Fruit fly (Drosophila melanogaster): Measurements from ENCODE around the gene alph.

DNA sequence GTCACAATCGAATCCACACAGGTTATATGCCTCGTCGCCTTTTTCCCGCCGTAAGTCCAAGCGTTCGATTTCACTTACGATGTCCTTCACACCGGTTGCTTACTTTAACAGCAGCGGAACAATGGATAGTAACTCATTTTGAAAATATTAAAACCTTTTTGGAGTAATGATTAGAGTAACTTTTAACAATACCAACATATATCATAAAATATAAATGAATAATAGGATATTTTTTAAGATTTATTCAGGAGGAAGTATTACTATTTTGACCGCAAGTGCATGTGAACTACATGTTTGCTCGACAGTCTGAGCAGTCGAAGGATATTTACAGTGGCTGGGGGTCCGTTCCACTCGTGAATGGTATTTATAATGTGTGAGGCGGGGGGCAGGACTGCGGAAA lies 25.6 kb downstream of the alph start:
- TF ChIP-seq Gug (GFP tag; IDR thresholded peaks at IDR 0.05) = no peak
- TF ChIP-seq CG1621 (tag; optimal IDR thresholded peaks at IDR 0.05) = peak; percentile 32
- peak; percentile 57 for TF ChIP-seq OdsH (GFP tag; optimal IDR thresholded peaks at IDR 0.05)
- TF ChIP-seq topi (GFP tag; optimal IDR thresholded peaks at IDR 0.05) = peak; percentile 23
- no peak for TF ChIP-seq CG4318 (GFP tag; optimal IDR thresholded peaks at IDR 0.05)
- peak; percentile 22 for TF ChIP-seq achi (GFP tag; optimal IDR thresholded peaks at IDR 0.05)
- peak; percentile 52 for TF ChIP-seq CG3032 (tag; optimal IDR thresholded peaks at IDR 0.05)
- TF ChIP-seq CG16779 (tag; optimal IDR thresholded peaks at IDR 0.05) = no peak
- no peak for TF ChIP-seq CG11762 (GFP tag; optimal IDR thresholded peaks at IDR 0.05; ENCODE audit: insufficient read depth)
- TF ChIP-seq Hr39 (GFP tag; optimal IDR thresholded peaks at IDR 0.05) = peak; percentile 34
- TF ChIP-seq Blimp-1 (GFP tag; optimal IDR thresholded peaks at IDR 0.05) = no peak
- TF ChIP-seq Lpt (GFP tag; optimal IDR thresholded peaks at IDR 0.05) = no peak
- TF ChIP-seq fd85E (GFP tag; optimal IDR thresholded peaks at IDR 0.05) = no peak

All from whole organism, prepupa.